Fruit fly (Drosophila melanogaster) whole organism, prepupa: Measurements from ENCODE around the gene MED14.

Source experiments
- CG32006 ChIP-seq: fragments of 200-800 bp; sonication (Bioruptor generic); optimal IDR thresholded peaks from 3 replicates; lab custom pipeline; 2017; ENCODE audit warnings: missing biosample characterization, mild to moderate bottlenecking, missing genetic modification characterization
- CG7368 ChIP-seq: fragments of 200-800 bp; sonication (Bioruptor generic); optimal IDR thresholded peaks from 3 replicates; lab custom pipeline; 2016; ENCODE audit warnings: missing biosample characterization, missing genetic modification characterization
- Hr4 ChIP-seq: fragments of 200-800 bp; sonication (Bioruptor generic); optimal IDR thresholded peaks from 3 replicates; lab custom pipeline; 2016; ENCODE audit warnings: missing biosample characterization, missing genetic modification characterization
- lz ChIP-seq: fragments of 200-800 bp; sonication (Bioruptor generic); optimal IDR thresholded peaks from 3 replicates; lab custom pipeline; 2016; ENCODE audit warnings: missing biosample characterization, missing genetic modification characterization

DNA sequence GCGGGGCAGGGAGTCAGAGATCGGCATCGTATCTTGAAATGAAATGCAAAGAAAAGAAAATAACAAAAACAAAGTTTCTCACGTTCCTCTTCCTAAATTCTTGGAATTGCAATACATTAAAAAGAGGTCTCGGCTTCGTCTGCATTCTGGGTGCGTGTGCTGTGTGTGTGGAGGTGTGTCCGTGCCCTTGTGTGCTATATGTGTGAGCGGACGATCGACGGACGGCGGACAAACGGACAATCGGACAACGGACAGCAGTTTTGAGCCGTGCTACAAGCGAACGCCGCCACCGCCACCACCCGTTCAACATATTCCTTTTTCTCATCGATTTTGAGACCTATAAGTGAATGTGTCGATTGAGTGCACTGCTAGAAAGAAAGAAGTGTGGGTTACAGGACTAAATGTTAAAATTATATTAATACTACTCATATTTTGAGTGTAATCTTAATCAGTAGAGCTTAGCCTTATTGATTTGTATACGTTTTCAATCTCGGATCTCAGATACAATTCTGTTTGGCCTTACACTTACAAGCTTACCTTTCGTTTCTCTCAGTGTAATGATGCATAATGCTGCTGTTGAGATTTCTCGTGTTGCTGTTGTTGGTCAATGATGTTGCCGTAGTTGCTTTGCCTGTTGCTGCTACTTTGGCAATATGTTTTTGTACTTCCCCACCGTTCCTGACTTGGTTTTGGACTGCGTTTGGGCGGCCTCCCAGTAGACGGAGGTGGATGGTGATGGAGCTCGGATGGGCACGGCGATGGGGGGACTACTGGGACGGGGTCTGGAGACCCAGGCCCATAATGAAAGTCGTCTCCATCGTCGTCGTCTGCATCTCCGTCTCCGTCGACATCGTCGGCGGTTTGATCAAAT lies 28.3 kb downstream of the MED14 start:
- TF ChIP-seq lz (peak; percentile 95), Hr4 (GFP tag; lab: Kevin White, UChicago) (peak; percentile 87), CG7368 (GFP tag; lab: Kevin White, UChicago) (peak; percentile 85), CG32006 (GFP tag; lab: Kevin White, UChicago) (peak; percentile 89)
